Worm (Caenorhabditis elegans): Measurements from ENCODE around the gene C27B7.5.

DNA sequence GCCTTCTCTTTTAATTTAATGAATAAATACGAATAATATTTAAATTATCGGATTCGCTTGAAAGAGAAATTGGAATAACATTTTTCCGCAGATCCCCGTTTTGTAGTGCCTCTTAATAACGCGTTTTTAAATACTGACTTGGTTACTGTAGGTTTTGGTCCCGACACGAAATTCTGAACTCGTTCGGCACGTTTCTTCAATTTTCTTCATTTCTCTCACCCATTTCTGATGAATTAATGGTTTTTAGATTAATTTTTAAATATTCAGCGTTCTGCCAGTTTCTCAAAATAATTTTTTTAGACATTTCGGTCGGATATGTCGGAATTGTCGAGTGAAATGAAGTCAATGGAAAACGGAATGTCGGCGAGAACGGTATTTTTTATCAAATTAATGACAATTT is at the start of gene C27B7.5:
- TF ChIP-seq pha-4 (tag; optimal IDR thresholded peaks at IDR 0.05) (no peak), ref-2 (tag; optimal IDR thresholded peaks at IDR 0.05) (no peak), fkh-10 (GFP tag; optimal IDR thresholded peaks at IDR 0.05) (no peak), nhr-11 (tag; optimal IDR thresholded peaks at IDR 0.05) (no peak), F13H6.1 (tag; optimal IDR thresholded peaks at IDR 0.05) (no peak), lim-6 (tag; optimal IDR thresholded peaks at IDR 0.05) (no peak), ceh-9 (tag; optimal IDR thresholded peaks at IDR 0.05) (no peak), nfya-1 (tag; optimal IDR thresholded peaks at IDR 0.05) (no peak), ceh-24 (tag; optimal IDR thresholded peaks at IDR 0.05) (no peak), unc-3 (GFP tag; conservative IDR thresholded peaks at IDR 0.05) (no peak), unc-3 (tag; optimal IDR thresholded peaks at IDR 0.05) (no peak), dve-1 (tag; optimal IDR thresholded peaks at IDR 0.05) (no peak), K09A11.1 (tag; optimal IDR thresholded peaks at IDR 0.05; ENCODE audit: insufficient read depth) (no peak), tbx-7 (tag; optimal IDR thresholded peaks at IDR 0.05) (no peak), hlh-30 (tag; optimal IDR thresholded peaks at IDR 0.05; ENCODE audit: insufficient read depth) (no peak)
